Fruit fly (Drosophila melanogaster) S2 (cell line): ENCODE measurements around the gene Oatp26F.

Source experiments
- CG8478 ChIP-seq: fragments of >200 bp; optimal IDR thresholded peaks from 2 replicates; lab custom pipeline; 2018
- CTCF ChIP-seq, 2 experiments: fragments of >200 bp; optimal IDR thresholded peaks; 2 replicates each; lab custom pipeline; 2018

The Oatp26F gene

dm6 chr2L:6644421-6645059 lies 12.3 kb upstream of the Oatp26F start:
- TF ChIP-seq CG8478, result no peak
- TF ChIP-seq CTCF (optimal IDR thresholded peaks at IDR 0.05; lab: Kevin White, UChicago), result no peak

- no peak for TF ChIP-seq CTCF (optimal IDR thresholded peaks at IDR 0.05; lab: Kevin White, UChicago)
- no peak for TF ChIP-seq CG8478
These were observed 11.1 kb upstream of the Oatp26F start for dm6 chr2L:6643218-6643756.

- TF ChIP-seq CG8478 (no peak), CTCF (optimal IDR thresholded peaks at IDR 0.05; lab: Kevin White, UChicago) (peak; percentile 43 to 74)
These were observed 9.5 kb downstream of the Oatp26F start, which contains the start of gene CG34345 for dm6 chr2L:6622642-6623162. Gene CG34345, plus strand, starts transcription at chr2L:6623112.

DNA sequence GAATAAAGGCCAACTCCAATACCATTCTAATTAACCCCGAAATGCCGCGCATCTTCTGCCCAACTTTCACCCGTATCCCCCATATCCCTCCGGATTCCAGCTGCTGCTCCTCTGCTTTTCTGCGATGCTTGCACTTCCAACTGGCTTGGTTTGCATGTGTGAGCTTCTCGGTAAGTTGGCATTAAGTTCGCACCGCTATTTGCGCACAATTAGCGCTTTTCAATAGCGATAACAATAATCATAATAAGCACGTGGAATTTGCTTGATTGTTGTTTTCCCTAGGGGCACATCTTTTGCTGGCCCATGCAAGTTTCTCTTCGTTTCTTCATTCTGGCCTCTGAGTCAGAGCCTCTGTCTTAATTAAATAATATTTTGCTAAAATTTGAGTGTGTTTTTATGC lies 10.2 kb downstream of the Oatp26F start:
- TF ChIP-seq CG8478 (no peak), CTCF (optimal IDR thresholded peaks at IDR 0.05; lab: Kevin White, UChicago) (no peak)

DNA sequence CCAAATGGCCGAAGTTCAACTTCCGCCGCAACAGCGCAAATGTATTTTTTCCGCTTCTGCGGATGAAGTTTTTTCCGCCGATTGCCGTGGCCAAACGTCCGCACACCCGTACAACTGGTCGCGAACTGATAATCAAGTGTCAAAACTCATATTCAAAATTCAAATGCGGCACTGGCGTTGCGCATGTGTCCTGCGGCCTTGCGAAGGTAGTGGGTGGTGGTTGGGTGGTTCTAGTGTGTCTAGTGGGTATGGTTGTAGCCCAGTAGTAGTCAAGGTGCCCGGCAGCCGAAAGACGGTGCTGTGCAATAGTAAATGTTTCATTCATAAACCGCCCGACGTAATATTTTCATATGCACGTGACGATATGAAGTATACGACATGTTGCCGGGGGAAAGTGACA lies 10.6 kb downstream of the Oatp26F start, which contains the start of gene DIP-iota:
TSS of gene DIP-iota (minus strand) at position 101 of the 400 bp plus-strand sequence.
- no peak for TF ChIP-seq CTCF (optimal IDR thresholded peaks at IDR 0.05; lab: Kevin White, UChicago)
- TF ChIP-seq CG8478, result no peak

dm6 chr2L:6614229-6614935 lies 17.8 kb downstream of the Oatp26F start:
- no peak for TF ChIP-seq CTCF (optimal IDR thresholded peaks at IDR 0.05; lab: Kevin White, UChicago)
- no peak for TF ChIP-seq CG8478

- TF ChIP-seq CTCF (optimal IDR thresholded peaks at IDR 0.05; lab: Kevin White, UChicago) (no peak), CG8478 (no peak)
These were observed 19.1 kb downstream of the Oatp26F start for dm6 chr2L:6613156-6613555.

- no peak for TF ChIP-seq CG8478
- TF ChIP-seq CTCF (optimal IDR thresholded peaks at IDR 0.05; lab: Kevin White, UChicago), result no peak
These were observed 19.7 kb downstream of the Oatp26F start for dm6 chr2L:6612477-6613004.

DNA sequence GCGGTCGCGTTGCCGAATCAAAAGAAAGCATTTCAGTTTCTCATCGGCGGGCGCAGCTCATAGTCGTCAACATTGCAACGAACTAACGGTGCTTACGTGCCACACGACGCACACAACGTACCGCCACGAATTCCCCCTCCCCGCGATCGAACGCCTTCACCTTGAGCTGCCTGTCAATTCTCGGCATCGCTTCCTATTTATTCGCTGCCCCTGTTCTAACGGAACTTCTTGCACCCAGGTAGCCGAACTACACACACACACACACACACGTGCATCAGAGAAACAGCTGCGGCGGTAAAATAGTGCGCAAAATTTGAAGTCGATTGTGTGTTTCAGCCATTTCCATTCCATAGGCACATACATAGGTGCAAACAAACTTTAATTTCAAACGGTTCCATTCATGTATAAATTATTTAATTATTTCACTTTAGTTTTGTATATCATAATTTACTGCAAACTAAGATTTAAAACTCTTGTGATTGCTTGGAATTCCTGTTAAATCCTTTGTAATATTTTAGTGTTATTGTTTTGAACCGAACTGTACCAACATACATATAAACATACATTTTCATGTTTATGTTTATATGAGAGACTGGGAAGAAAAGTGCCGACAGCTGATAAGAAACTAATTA lies 20.7 kb downstream of the Oatp26F start:
- TF ChIP-seq CTCF (optimal IDR thresholded peaks at IDR 0.05; lab: Kevin White, UChicago), result no peak
- no peak for TF ChIP-seq CG8478

- TF ChIP-seq CG8478 (no peak), CTCF (optimal IDR thresholded peaks at IDR 0.05; lab: Kevin White, UChicago) (peak; percentile 71 to 72)
These were observed 21.4 kb downstream of the Oatp26F start, which contains the start of gene CG11050 for dm6 chr2L:6610683-6611373. Gene CG11050, plus strand, starts transcription at chr2L:6611011.

dm6 chr2L:6601018-6601505 lies 31.1 kb downstream of the Oatp26F start, which contains the start of gene Dpp10:
Gene Dpp10, minus strand, starts transcription at chr2L:6601068.
- no peak for TF ChIP-seq CG8478
- no peak for TF ChIP-seq CTCF (optimal IDR thresholded peaks at IDR 0.05; lab: Kevin White, UChicago)

DNA sequence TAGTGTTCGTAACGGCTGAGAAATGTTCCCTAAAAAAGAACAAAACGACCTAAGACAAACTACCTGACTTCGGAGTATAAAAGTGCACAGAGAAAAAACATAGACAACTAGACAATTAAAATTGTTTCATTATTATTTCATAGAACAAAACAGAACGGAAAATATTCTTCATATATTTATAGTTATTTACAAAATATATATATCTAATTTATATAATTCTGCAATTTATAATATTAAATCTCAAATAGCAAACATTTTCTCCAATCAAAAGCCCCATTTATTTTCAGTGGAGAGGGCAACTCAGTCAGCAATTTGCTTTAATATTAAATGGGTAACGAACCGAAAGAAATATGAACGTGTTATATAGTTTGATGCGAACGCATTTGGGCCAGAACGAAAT lies 37.2 kb downstream of the Oatp26F start:
- TF ChIP-seq CG8478 (no peak), CTCF (optimal IDR thresholded peaks at IDR 0.05; lab: Kevin White, UChicago) (no peak)

- TF ChIP-seq CG8478, result no peak
- TF ChIP-seq CTCF (optimal IDR thresholded peaks at IDR 0.05; lab: Kevin White, UChicago), result peak; percentile 61 to 68
These were observed 47.9 kb downstream of the Oatp26F start for dm6 chr2L:6584346-6584745.

- TF ChIP-seq CTCF (optimal IDR thresholded peaks at IDR 0.05; lab: Kevin White, UChicago), result no peak
- TF ChIP-seq CG8478, result no peak
These were observed 53.2 kb downstream of the Oatp26F start for dm6 chr2L:6579045-6579444.
